Worm (Caenorhabditis elegans): ENCODE measurements around the gene lipl-7.

- TF ChIP-seq dmd-4 (tag; optimal IDR thresholded peaks at IDR 0.05; ENCODE audit: borderline replicate concordance) (no peak), fkh-10 (GFP tag; optimal IDR thresholded peaks at IDR 0.05) (no peak), lim-6 (tag; optimal IDR thresholded peaks at IDR 0.05) (no peak), fkh-6 (tag; optimal IDR thresholded peaks at IDR 0.05) (no peak), sox-4 (tag; optimal IDR thresholded peaks at IDR 0.05) (no peak), unc-86 (tag; optimal IDR thresholded peaks at IDR 0.05) (no peak), tbx-2 (tag; optimal IDR thresholded peaks at IDR 0.05) (no peak)
Observed at ce11 chrIV:10242458-10243123, 968 bp upstream of the lipl-7 start.
